Fruit fly (Drosophila melanogaster): ENCODE data around the gene CG17744.

Gene CG17744

dm6 chr3L:7026694-7027093, at the start of gene CG17744:
CG17744 (minus strand) TSS chr3L:7026794.
- TF ChIP-seq dsf (GFP tag; optimal IDR thresholded peaks at IDR 0.05; ENCODE audit: borderline replicate concordance) (no peak), Hr78 (GFP tag; optimal IDR thresholded peaks at IDR 0.05) (no peak), CG9705 (GFP tag; optimal IDR thresholded peaks at IDR 0.05) (no peak), psq (GFP tag; optimal IDR thresholded peaks at IDR 0.05) (no peak), Vsx2 (GFP tag; optimal IDR thresholded peaks at IDR 0.05; ENCODE audit: partially characterized antibody) (no peak), brk (GFP tag; optimal IDR thresholded peaks at IDR 0.05) (no peak), fru (GFP tag; optimal IDR thresholded peaks at IDR 0.05) (no peak), jim (GFP tag; optimal IDR thresholded peaks at IDR 0.05) (no peak), OdsH (GFP tag; optimal IDR thresholded peaks at IDR 0.05) (no peak), rgr (GFP tag; optimal IDR thresholded peaks at IDR 0.05) (no peak), CG32264 (GFP tag; optimal IDR thresholded peaks at IDR 0.05) (no peak), GATAd (GFP tag; optimal IDR thresholded peaks at IDR 0.05) (no peak), lola (GFP tag; optimal IDR thresholded peaks at IDR 0.05) (no peak), HLH106 (tag; optimal IDR thresholded peaks at IDR 0.05) (no peak), Jra (GFP tag; optimal IDR thresholded peaks at IDR 0.05) (no peak), Myc (optimal IDR thresholded peaks at IDR 0.05) (no peak), Mio (GFP tag; optimal IDR thresholded peaks at IDR 0.05) (no peak), Sp1 (GFP tag; optimal IDR thresholded peaks at IDR 0.05) (no peak)

- TF ChIP-seq Rel (GFP tag; optimal IDR thresholded peaks at IDR 0.05) (no peak), Rel (tag; optimal IDR thresholded peaks at IDR 0.05) (no peak), Hr78 (GFP tag; optimal IDR thresholded peaks at IDR 0.05) (no peak), Sp1 (GFP tag; optimal IDR thresholded peaks at IDR 0.05) (no peak), CG32264 (GFP tag; optimal IDR thresholded peaks at IDR 0.05) (no peak), Dif (GFP tag; optimal IDR thresholded peaks at IDR 0.05; ENCODE audit: partially characterized antibody) (no peak), Jra (GFP tag; optimal IDR thresholded peaks at IDR 0.05) (no peak), br (GFP tag; optimal IDR thresholded peaks at IDR 0.05) (no peak), Vsx2 (GFP tag; optimal IDR thresholded peaks at IDR 0.05; ENCODE audit: partially characterized antibody) (no peak), GATAd (GFP tag; optimal IDR thresholded peaks at IDR 0.05) (no peak), foxo (GFP tag; optimal IDR thresholded peaks at IDR 0.05) (no peak)
Measured at dm6 chr3L:7075147-7075546, 48.6 kb upstream of the CG17744 start, which contains the start of gene CG34030. CG34030 (minus strand) TSS chr3L:7075247.

- no peak for TF ChIP-seq Hr83 (GFP tag; optimal IDR thresholded peaks at IDR 0.05; ENCODE audit: poor library complexity, severe bottlenecking)
- TF ChIP-seq psq (GFP tag; optimal IDR thresholded peaks at IDR 0.05): no peak
- TF ChIP-seq CrebA (GFP tag; optimal IDR thresholded peaks at IDR 0.05; ENCODE audit: borderline replicate concordance): no peak
- no peak for TF ChIP-seq Hnf4 (GFP tag; optimal IDR thresholded peaks at IDR 0.05)
- no peak for TF ChIP-seq dmrt93B (GFP tag; optimal IDR thresholded peaks at IDR 0.05)
- no peak for TF ChIP-seq rgr (GFP tag; optimal IDR thresholded peaks at IDR 0.05)
- TF ChIP-seq sv (GFP tag; optimal IDR thresholded peaks at IDR 0.05): no peak
- TF ChIP-seq OdsH (GFP tag; optimal IDR thresholded peaks at IDR 0.05): no peak
- no peak for TF ChIP-seq brk (GFP tag; optimal IDR thresholded peaks at IDR 0.05)
- no peak for TF ChIP-seq woc (GFP tag; optimal IDR thresholded peaks at IDR 0.05)
- no peak for TF ChIP-seq Myc (optimal IDR thresholded peaks at IDR 0.05)
- TF ChIP-seq Mio (GFP tag; optimal IDR thresholded peaks at IDR 0.05): no peak
- no peak for TF ChIP-seq Jra (GFP tag; optimal IDR thresholded peaks at IDR 0.05)
- TF ChIP-seq br (GFP tag; optimal IDR thresholded peaks at IDR 0.05): no peak
- TF ChIP-seq jim (GFP tag; optimal IDR thresholded peaks at IDR 0.05): no peak
Measured at dm6 chr3L:7069099-7069498, 42.5 kb upstream of the CG17744 start, which contains the start of gene CG32391. CG32391 (minus strand) TSS chr3L:7069199.

dm6 chr3L:7066014-7066413, 39.4 kb upstream of the CG17744 start, which contains the start of gene CG14823:
CG14823 (plus strand) TSS chr3L:7066314.
- TF ChIP-seq Hr83 (GFP tag; optimal IDR thresholded peaks at IDR 0.05; ENCODE audit: poor library complexity, severe bottlenecking): no peak
- TF ChIP-seq tai (GFP tag; optimal IDR thresholded peaks at IDR 0.05): no peak
- TF ChIP-seq Dfd (GFP tag; optimal IDR thresholded peaks at IDR 0.05): no peak
- no peak for TF ChIP-seq brk (GFP tag; optimal IDR thresholded peaks at IDR 0.05)
- TF ChIP-seq Dif (GFP tag; optimal IDR thresholded peaks at IDR 0.05; ENCODE audit: partially characterized antibody): no peak
- no peak for TF ChIP-seq HLH106 (tag; optimal IDR thresholded peaks at IDR 0.05)
- TF ChIP-seq OdsH (GFP tag; optimal IDR thresholded peaks at IDR 0.05): no peak
- TF ChIP-seq woc (GFP tag; optimal IDR thresholded peaks at IDR 0.05): no peak
- no peak for TF ChIP-seq jim (GFP tag; optimal IDR thresholded peaks at IDR 0.05)
- TF ChIP-seq CrebA (GFP tag; optimal IDR thresholded peaks at IDR 0.05; ENCODE audit: borderline replicate concordance): no peak
- TF ChIP-seq br (GFP tag; optimal IDR thresholded peaks at IDR 0.05): no peak
